Fruit fly (Drosophila melanogaster) whole organism, embryonic: Measurements from ENCODE around the gene Sumo.

ENCODE experiments used
- CG10274 ChIP-seq: fragments of 200-800 bp; sonication (Bioruptor generic); optimal IDR thresholded peaks from 3 replicates; lab custom pipeline; 2017; ENCODE audit warnings: missing biosample characterization, mild to moderate bottlenecking, missing genetic modification characterization
- CG14965 ChIP-seq: fragments of 200-800 bp; sonication (Bioruptor generic); optimal IDR thresholded peaks from 2 replicates; lab custom pipeline; 2016; ENCODE audit warnings: missing biosample characterization, missing genetic modification characterization, borderline replicate concordance
- CG8281 ChIP-seq: fragments of 200-800 bp; sonication (Bioruptor generic); optimal IDR thresholded peaks from 2 replicates; lab custom pipeline; 2018; ENCODE audit warnings: missing biosample characterization, mild to moderate bottlenecking, missing genetic modification characterization, moderate library complexity
- Hr78 ChIP-seq, 2 experiments: fragments of 200-800 bp in 1 of 2; fragments of >200 bp in 1 of 2; sonication (Bioruptor generic) in 1 of 2; optimal IDR thresholded peaks; 2 replicates each; lab custom pipeline; 2017 to 2019; ENCODE audit warnings: missing biosample characterization in 2 of 2, missing genetic modification characterization in 2 of 2, mild to moderate bottlenecking in 1 of 2, moderate library complexity in 1 of 2
- gro ChIP-seq: fragments of 200-800 bp; sonication (Bioruptor generic); optimal IDR thresholded peaks from 2 replicates; lab custom pipeline; 2016; ENCODE audit warnings: missing biosample characterization, missing genetic modification characterization
- lbe ChIP-seq: fragments of 200-800 bp; sonication (Bioruptor generic); optimal IDR thresholded peaks from 2 replicates; lab custom pipeline; 2016; ENCODE audit warnings: missing biosample characterization, mild to moderate bottlenecking, missing genetic modification characterization
- tna ChIP-seq: fragments of 200-800 bp; sonication (Bioruptor generic); IDR thresholded peaks from 2 replicates; pipeline ENCODE4 v1.3.6; 2022; ENCODE audit warnings: missing biosample characterization, missing genetic modification characterization; ENCODE audit not compliant: partially characterized antibody

dm6 chr2L:6964022-6964434, 3.4 kb downstream of the Sumo start, which contains the start of the genes sip2 and Coprox:
- no peak for TF ChIP-seq tna (GFP tag; lab: Robert Waterston, UW)
- TF ChIP-seq lbe (GFP tag; lab: Kevin White, UChicago): peak; percentile 15
- no peak for TF ChIP-seq CG10274 (GFP tag; lab: Kevin White, UChicago)
- TF ChIP-seq CG8281 (tag; lab: Kevin White, UChicago): peak; percentile 35
- TF ChIP-seq CG14965 (GFP tag; lab: Kevin White, UChicago): no peak
- TF ChIP-seq Hr78 (GFP tag; optimal IDR thresholded peaks at IDR 0.05; lab: Kevin White, UChicago): peak in 1 of 2 experiments; percentile 70
- no peak for TF ChIP-seq gro (GFP tag; lab: Kevin White, UChicago)
